Fruit fly (Drosophila melanogaster) whole organism, embryonic: ENCODE data around the gene rin.

Experiments used
- CG10147 ChIP-seq: fragments of 200-800 bp; sonication (Bioruptor generic); optimal IDR thresholded peaks from 2 replicates; lab custom pipeline; 2019; ENCODE audit warnings: missing biosample characterization, mild to moderate bottlenecking, missing genetic modification characterization, moderate library complexity
- CG10565 ChIP-seq: fragments of 200-800 bp; sonication (Bioruptor generic); optimal IDR thresholded peaks from 3 replicates; lab custom pipeline; 2016; ENCODE audit warnings: missing biosample characterization, mild to moderate bottlenecking, missing genetic modification characterization
- CG10979 ChIP-seq: fragments of 200-800 bp; sonication (Bioruptor generic); optimal IDR thresholded peaks from 2 replicates; lab custom pipeline; 2018; ENCODE audit warnings: missing biosample characterization, mild to moderate bottlenecking, missing genetic modification characterization, moderate library complexity
- CG12071 ChIP-seq: fragments of 200-800 bp; sonication (Bioruptor generic); optimal IDR thresholded peaks from 3 replicates; lab custom pipeline; 2018; ENCODE audit warnings: missing biosample characterization, mild to moderate bottlenecking, missing genetic modification characterization
- CG12104 ChIP-seq: fragments of 200-800 bp; sonication (Bioruptor generic); optimal IDR thresholded peaks from 3 replicates; lab custom pipeline; 2016; ENCODE audit warnings: missing biosample characterization, missing genetic modification characterization
- CG12299 ChIP-seq: fragments of 200-800 bp; sonication (Bioruptor generic); optimal IDR thresholded peaks from 2 replicates; lab custom pipeline; 2018; ENCODE audit warnings: missing biosample characterization, mild to moderate bottlenecking, missing genetic modification characterization
- CG12769 ChIP-seq: fragments of 200-800 bp; sonication (Bioruptor generic); optimal IDR thresholded peaks from 2 replicates; lab custom pipeline; 2019; ENCODE audit warnings: missing biosample characterization, mild to moderate bottlenecking, missing genetic modification characterization, moderate library complexity
- CG15269 ChIP-seq: fragments of 200-800 bp; sonication (Bioruptor generic); optimal IDR thresholded peaks from 2 replicates; lab custom pipeline; 2018; ENCODE audit warnings: missing biosample characterization, mild to moderate bottlenecking, missing genetic modification characterization, moderate library complexity
- CG15696 ChIP-seq: fragments of 200-800 bp; sonication (Bioruptor generic); optimal IDR thresholded peaks from 2 replicates; lab custom pipeline; 2019; ENCODE audit warnings: missing biosample characterization, mild to moderate bottlenecking, missing genetic modification characterization, moderate library complexity
- CG17186 ChIP-seq: fragments of 200-800 bp; sonication (Bioruptor generic); optimal IDR thresholded peaks from 3 replicates; lab custom pipeline; 2017; ENCODE audit warnings: missing biosample characterization, missing genetic modification reagents, missing genetic modification characterization
- CG17568 ChIP-seq: fragments of 200-800 bp; sonication (Bioruptor generic); optimal IDR thresholded peaks from 2 replicates; lab custom pipeline; 2018; ENCODE audit warnings: missing biosample characterization, mild to moderate bottlenecking, missing genetic modification characterization, moderate library complexity
- CG2129 ChIP-seq: fragments of 200-800 bp; sonication (Bioruptor generic); IDR thresholded peaks from 2 replicates; pipeline ENCODE4 v1.3.6; 2022; ENCODE audit warnings: missing biosample characterization, missing genetic modification characterization; ENCODE audit not compliant: partially characterized antibody
- CG30431 ChIP-seq: fragments of 200-800 bp; sonication (Bioruptor generic); optimal IDR thresholded peaks from 2 replicates; lab custom pipeline; 2017; ENCODE audit warnings: missing biosample characterization, missing genetic modification characterization
- CG34376 ChIP-seq: fragments of 200-800 bp; sonication (Bioruptor generic); optimal IDR thresholded peaks from 2 replicates; lab custom pipeline; 2018; ENCODE audit warnings: missing biosample characterization, mild to moderate bottlenecking, missing genetic modification characterization
- CG3726 ChIP-seq: fragments of 200-800 bp; sonication (Bioruptor generic); IDR thresholded peaks from 3 replicates; pipeline ENCODE4, ENCODE4 v1.3.6; 2022; ENCODE audit warnings: missing biosample characterization, missing genetic modification characterization
- CG4328 ChIP-seq: fragments of 200-800 bp; sonication (Bioruptor generic); optimal IDR thresholded peaks from 3 replicates; lab custom pipeline; 2017; ENCODE audit warnings: missing biosample characterization, missing genetic modification reagents, missing genetic modification characterization
- CG4730 ChIP-seq: fragments of 200-800 bp; sonication (Bioruptor generic); IDR thresholded peaks from 2 replicates; pipeline ENCODE4 v1.3.6; 2022; ENCODE audit warnings: missing biosample characterization, missing genetic modification characterization
- CG7357 ChIP-seq: fragments of 200-800 bp; sonication (Bioruptor generic); IDR thresholded peaks from 3 replicates; pipeline ENCODE4 v1.3.6; 2022; ENCODE audit warnings: missing biosample characterization, missing genetic modification characterization
- CG7745 ChIP-seq: fragments of 200-800 bp; sonication (Bioruptor generic); optimal IDR thresholded peaks from 2 replicates; lab custom pipeline; 2018; ENCODE audit warnings: missing biosample characterization, mild to moderate bottlenecking, missing genetic modification characterization, moderate library complexity
- CoRest ChIP-seq: fragments of 200-800 bp; sonication (Bioruptor generic); optimal IDR thresholded peaks from 3 replicates; lab custom pipeline; 2018; ENCODE audit warnings: missing biosample characterization, mild to moderate bottlenecking, missing genetic modification characterization, moderate library complexity
- D19A ChIP-seq: fragments of 200-800 bp; optimal IDR thresholded peaks from 3 replicates; lab custom pipeline; 2019; ENCODE audit warnings: missing biosample characterization, mild to moderate bottlenecking, missing genetic modification characterization, moderate library complexity
- Doc3 ChIP-seq: fragments of 200-800 bp; sonication (Bioruptor generic); IDR thresholded peaks from 3 replicates; pipeline ENCODE4 v1.3.6; 2022; ENCODE audit warnings: missing biosample characterization, missing genetic modification characterization; ENCODE audit not compliant: partially characterized antibody
- Fer3 ChIP-seq: fragments of 200-800 bp; sonication (Bioruptor generic); optimal IDR thresholded peaks from 2 replicates; lab custom pipeline; 2018; ENCODE audit warnings: missing biosample characterization, mild to moderate bottlenecking, missing genetic modification characterization, moderate library complexity
- Mad ChIP-seq: fragments of 200-800 bp; sonication (Bioruptor generic); optimal IDR thresholded peaks from 2 replicates; lab custom pipeline; 2016; ENCODE audit warnings: missing biosample characterization, missing genetic modification characterization
- Mrtf ChIP-seq: fragments of 200-800 bp; sonication (Bioruptor generic); IDR thresholded peaks from 3 replicates; pipeline ENCODE4 v1.3.6; 2022; ENCODE audit warnings: missing biosample characterization, missing genetic modification characterization
- Neu2 ChIP-seq: fragments of 200-800 bp; sonication (Bioruptor generic); optimal IDR thresholded peaks from 3 replicates; lab custom pipeline; 2016; ENCODE audit warnings: missing biosample characterization, missing genetic modification characterization, borderline replicate concordance
- Sin3A ChIP-seq: fragments of >200 bp; optimal IDR thresholded peaks from 2 replicates; lab custom pipeline; 2018
- Six4 ChIP-seq: fragments of 200-800 bp; sonication (Bioruptor generic); optimal IDR thresholded peaks from 2 replicates; lab custom pipeline; 2016; ENCODE audit warnings: missing biosample characterization, missing genetic modification characterization
- ac ChIP-seq: fragments of 200-800 bp; sonication (Bioruptor generic); optimal IDR thresholded peaks from 3 replicates; lab custom pipeline; 2017; ENCODE audit warnings: missing biosample characterization, mild to moderate bottlenecking, missing genetic modification characterization
- bab2 ChIP-seq: fragments of 200-800 bp; sonication (Bioruptor generic); optimal IDR thresholded peaks from 2 replicates; lab custom pipeline; 2016; ENCODE audit warnings: missing biosample characterization, missing genetic modification characterization
- bcd ChIP-seq: fragments of 200-800 bp; sonication (Bioruptor generic); optimal IDR thresholded peaks from 2 replicates; lab custom pipeline; 2017; ENCODE audit warnings: missing biosample characterization, mild to moderate bottlenecking, missing genetic modification characterization
- bsh ChIP-seq, 2 experiments: fragments of 200-800 bp; sonication (Bioruptor generic); optimal IDR thresholded peaks; 2 replicates each; lab custom pipeline; 2017 to 2018; ENCODE audit warnings: mild to moderate bottlenecking in 2 of 2, missing biosample characterization in 2 of 2, missing genetic modification characterization in 2 of 2, moderate library complexity in 1 of 2
- chif ChIP-seq, 2 experiments: fragments of 200-800 bp; sonication (Bioruptor generic); optimal IDR thresholded peaks; 3 replicates each; lab custom pipeline; 2016; ENCODE audit warnings: missing biosample characterization in 2 of 2, missing genetic modification characterization in 2 of 2
- crol ChIP-seq: fragments of 200-800 bp; sonication (Bioruptor generic); IDR thresholded peaks from 2 replicates; pipeline ENCODE4 v1.3.6; 2022; ENCODE audit warnings: missing biosample characterization, missing genetic modification characterization
- dysf ChIP-seq: fragments of 200-800 bp; sonication (Bioruptor generic); IDR thresholded peaks from 3 replicates; pipeline ENCODE4 v1.3.6; 2022; ENCODE audit warnings: missing biosample characterization, missing genetic modification characterization
- exex ChIP-seq: fragments of 200-800 bp; sonication (Bioruptor generic); optimal IDR thresholded peaks from 4 replicates; lab custom pipeline; 2018; ENCODE audit warnings: missing biosample characterization, mild to moderate bottlenecking, missing genetic modification characterization, moderate library complexity
- insv ChIP-seq, 2 experiments: fragments of 200-800 bp; sonication (Bioruptor generic); optimal IDR thresholded peaks; 3 replicates each; lab custom pipeline; 2016 to 2018; ENCODE audit warnings: missing biosample characterization in 2 of 2, missing genetic modification characterization in 2 of 2
- jing ChIP-seq: fragments of 200-800 bp; sonication (Bioruptor generic); optimal IDR thresholded peaks from 2 replicates; lab custom pipeline; 2018; ENCODE audit warnings: missing biosample characterization, mild to moderate bottlenecking, missing genetic modification characterization
- kah ChIP-seq: fragments of 200-800 bp; sonication (Bioruptor generic); optimal IDR thresholded peaks from 2 replicates; lab custom pipeline; 2018; ENCODE audit warnings: missing biosample characterization, mild to moderate bottlenecking, missing genetic modification characterization
- maf-S ChIP-seq: fragments of 200-800 bp; sonication (Bioruptor generic); optimal IDR thresholded peaks from 2 replicates; lab custom pipeline; 2016; ENCODE audit warnings: missing biosample characterization, missing genetic modification characterization
- nerfin-2 ChIP-seq: fragments of 200-800 bp; sonication (Bioruptor generic); IDR thresholded peaks from 2 replicates; pipeline ENCODE4 v1.3.6; 2022; ENCODE audit warnings: missing biosample characterization, missing genetic modification characterization; ENCODE audit not compliant: partially characterized antibody
- otp ChIP-seq: fragments of 200-800 bp; sonication (Bioruptor generic); IDR thresholded peaks from 3 replicates; pipeline ENCODE4, ENCODE4 v1.3.6; 2022; ENCODE audit warnings: missing biosample characterization, missing genetic modification characterization
- pb ChIP-seq: fragments of 200-800 bp; sonication (Bioruptor generic); optimal IDR thresholded peaks from 3 replicates; lab custom pipeline; 2016; ENCODE audit warnings: missing biosample characterization, missing genetic modification characterization
- pzg ChIP-seq: fragments of 200-800 bp; sonication (Bioruptor generic); optimal IDR thresholded peaks from 3 replicates; lab custom pipeline; 2018; ENCODE audit warnings: missing biosample characterization, mild to moderate bottlenecking, missing genetic modification characterization, moderate library complexity
- sens-2 ChIP-seq: fragments of 200-800 bp; sonication (Bioruptor generic); IDR thresholded peaks from 2 replicates; pipeline ENCODE4 v1.3.6; 2022; ENCODE audit warnings: missing biosample characterization, missing genetic modification characterization
- sqz ChIP-seq: fragments of 200-800 bp; sonication (Bioruptor generic); optimal IDR thresholded peaks from 3 replicates; lab custom pipeline; 2018; ENCODE audit warnings: missing biosample characterization, mild to moderate bottlenecking, missing genetic modification characterization
- tll ChIP-seq, 2 experiments: fragments of 200-800 bp in 1 of 2; fragments of >200 bp in 1 of 2; sonication (Bioruptor generic) in 1 of 2; optimal IDR thresholded peaks; 2 replicates each; lab custom pipeline; 2017 to 2019; ENCODE audit warnings: missing biosample characterization in 2 of 2, missing genetic modification characterization in 2 of 2, mild to moderate bottlenecking in 1 of 2, moderate library complexity in 1 of 2
- vfl ChIP-seq: fragments of 200-800 bp; sonication (Bioruptor generic); optimal IDR thresholded peaks from 2 replicates; lab custom pipeline; 2016; ENCODE audit warnings: missing biosample characterization, missing genetic modification characterization
- wor ChIP-seq: fragments of 200-800 bp; sonication (Bioruptor generic); IDR thresholded peaks from 2 replicates; pipeline ENCODE4 v1.3.6; 2022; ENCODE audit warnings: missing biosample characterization, missing genetic modification characterization
- z ChIP-seq: fragments of 200-800 bp; sonication (Bioruptor generic); IDR thresholded peaks from 3 replicates; pipeline ENCODE4 v1.3.6; 2022; ENCODE audit warnings: missing biosample characterization, missing genetic modification characterization

The rin gene

dm6 chr3R:13645874-13646370, 882 bp upstream of the rin start, which contains the start of gene sqd (continued):
- peak; percentile 54 for TF ChIP-seq CG34376
- no peak for TF ChIP-seq z (GFP tag; lab: Robert Waterston, UW)
- 0 out of 3 replicates have a peak, but pooled peaks have one; percentile 36 for TF ChIP-seq dysf (GFP tag; lab: Robert Waterston, UW)
- no peak for TF ChIP-seq otp (GFP tag; lab: Robert Waterston, UW)
- TF ChIP-seq ac (GFP tag; lab: Kevin White, UChicago), result no peak
- TF ChIP-seq Doc3 (GFP tag; lab: Robert Waterston, UW), result no peak
- no peak for TF ChIP-seq CG12071
- peak; percentile 21 for TF ChIP-seq exex (tag; lab: Kevin White, UChicago)
- no peak for TF ChIP-seq sens-2
- peak in 1 of 2 experiments; percentile 39 for TF ChIP-seq insv (GFP tag; optimal IDR thresholded peaks at IDR 0.05; lab: Kevin White, UChicago)
- TF ChIP-seq CG15269 (tag; lab: Kevin White, UChicago), result peak; percentile 38
- TF ChIP-seq maf-S (GFP tag; lab: Kevin White, UChicago), result no peak
- TF ChIP-seq CG3726, result no peak
- TF ChIP-seq CG10979 (tag; lab: Kevin White, UChicago), result no peak
- peak; percentile 25 for TF ChIP-seq Mad (GFP tag; lab: Kevin White, UChicago)
- peak; percentile 75 for TF ChIP-seq CG7357 (GFP tag; lab: Robert Waterston, UW)
- TF ChIP-seq Six4 (GFP tag; lab: Kevin White, UChicago), result no peak
- no peak for TF ChIP-seq CG12299 (tag; lab: Kevin White, UChicago)
- TF ChIP-seq sqz (GFP tag; lab: Kevin White, UChicago), result no peak
- no peak for TF ChIP-seq CG4730
- TF ChIP-seq Neu2 (GFP tag; lab: Kevin White, UChicago), result no peak
- peak; percentile 58 for TF ChIP-seq pzg (GFP tag; lab: Kevin White, UChicago)
- TF ChIP-seq CG12104 (GFP tag; lab: Kevin White, UChicago), result no peak
- peak; percentile 38 for TF ChIP-seq CG4328 (GFP tag; lab: Kevin White, UChicago)
- TF ChIP-seq CG2129 (GFP tag; lab: Robert Waterston, UW), result no peak
- TF ChIP-seq Mrtf (GFP tag; lab: Robert Waterston, UW), result no peak
- TF ChIP-seq chif (GFP tag; optimal IDR thresholded peaks at IDR 0.05; lab: Kevin White, UChicago), result peak; percentile 16 to 26
- TF ChIP-seq D19A, result no peak
- peak; percentile 55 for TF ChIP-seq CoRest
- peak; percentile 56 for TF ChIP-seq Fer3 (tag; lab: Kevin White, UChicago)
- TF ChIP-seq wor (GFP tag; lab: Robert Waterston, UW), result no peak
- peak; percentile 3 for TF ChIP-seq bab2 (GFP tag; lab: Kevin White, UChicago)
- TF ChIP-seq CG17568 (GFP tag; lab: Kevin White, UChicago), result peak; percentile 29
- peak in 1 of 2 experiments; percentile 42 for TF ChIP-seq bsh (GFP tag; optimal IDR thresholded peaks at IDR 0.05; lab: Kevin White, UChicago)
- TF ChIP-seq CG10565, result no peak
- peak; percentile 25 for TF ChIP-seq Sin3A
- no peak for TF ChIP-seq pb (GFP tag; lab: Kevin White, UChicago)
- TF ChIP-seq crol (GFP tag; lab: Robert Waterston, UW), result no peak
- TF ChIP-seq CG10147 (GFP tag; lab: Kevin White, UChicago), result no peak
- TF ChIP-seq bcd, result peak; percentile 53
- TF ChIP-seq CG12769, result no peak
- TF ChIP-seq CG17186 (GFP tag; lab: Kevin White, UChicago), result peak; percentile 48
- no peak for TF ChIP-seq vfl
- peak in 1 of 2 experiments; percentile 11 for TF ChIP-seq tll (GFP tag; optimal IDR thresholded peaks at IDR 0.05; lab: Kevin White, UChicago)
- peak; percentile 32 for TF ChIP-seq CG15696 (tag; lab: Kevin White, UChicago)
- no peak for TF ChIP-seq nerfin-2 (GFP tag; lab: Robert Waterston, UW)
- TF ChIP-seq kah (GFP tag; lab: Kevin White, UChicago), result no peak
- no peak for TF ChIP-seq CG7745 (tag; lab: Kevin White, UChicago)
- TF ChIP-seq jing (GFP tag; lab: Kevin White, UChicago), result no peak
- TF ChIP-seq CG30431 (GFP tag; lab: Kevin White, UChicago), result no peak
